Worm (Caenorhabditis elegans): ENCODE data around the gene usp-46.

ce11 chrIII:9817894-9818293, 41.5 kb downstream of the usp-46 start:
- TF ChIP-seq flt-1 (GFP tag; IDR thresholded peaks at IDR 0.05) (no peak), T22C8.4 (GFP tag; IDR thresholded peaks at IDR 0.05) (no peak), tab-1 (GFP tag; IDR thresholded peaks at IDR 0.05) (no peak), klf-2 (GFP tag; conservative IDR thresholded peaks at IDR 0.05) (no peak), ztf-23 (GFP tag; IDR thresholded peaks at IDR 0.05) (no peak)

All from whole organism, midembryonic.